Fruit fly (Drosophila melanogaster) whole organism, prepupa: ENCODE data around the gene CG14561.
A peak's percentile ranks its signal among the peaks of the same experiment; 100 is the strongest.

ENCODE experiments used
- Blimp-1 ChIP-seq: fragments of 200-800 bp; sonication (Bioruptor generic); optimal IDR thresholded peaks from 3 replicates; lab custom pipeline; 2017; ENCODE audit warnings: missing biosample characterization, missing genetic modification characterization, mild to moderate bottlenecking, moderate library complexity, missing genetic modification reagents
- CG10631 ChIP-seq: fragments of 200-800 bp; sonication (Bioruptor generic); optimal IDR thresholded peaks from 2 replicates; lab custom pipeline; 2016; ENCODE audit warnings: missing biosample characterization, missing genetic modification characterization
- CG11294 ChIP-seq: fragments of 200-800 bp; sonication (Bioruptor generic); IDR thresholded peaks from 2 replicates; pipeline ENCODE4 v1.3.6; 2022; ENCODE audit warnings: missing biosample characterization, missing genetic modification characterization
- CG1621 ChIP-seq: fragments of 200-800 bp; sonication (Bioruptor generic); optimal IDR thresholded peaks from 3 replicates; lab custom pipeline; 2018; ENCODE audit warnings: missing biosample characterization, mild to moderate bottlenecking, missing genetic modification characterization
- CG16779 ChIP-seq: fragments of 200-800 bp; sonication (Bioruptor generic); optimal IDR thresholded peaks from 3 replicates; lab custom pipeline; 2017; ENCODE audit warnings: missing biosample characterization, mild to moderate bottlenecking, missing genetic modification characterization
- CG3032 ChIP-seq: fragments of 200-800 bp; optimal IDR thresholded peaks from 2 replicates; lab custom pipeline; 2019; ENCODE audit warnings: missing biosample characterization, mild to moderate bottlenecking, missing genetic modification characterization, moderate library complexity
- CG31627 ChIP-seq: fragments of 200-800 bp; sonication (Bioruptor generic); optimal IDR thresholded peaks from 3 replicates; lab custom pipeline; 2016; ENCODE audit warnings: missing biosample characterization, missing genetic modification characterization
- CG32006 ChIP-seq: fragments of 200-800 bp; sonication (Bioruptor generic); optimal IDR thresholded peaks from 3 replicates; lab custom pipeline; 2017; ENCODE audit warnings: missing biosample characterization, mild to moderate bottlenecking, missing genetic modification characterization
- CG34406 ChIP-seq: fragments of 200-800 bp; sonication (Bioruptor generic); optimal IDR thresholded peaks from 3 replicates; lab custom pipeline; 2016; ENCODE audit warnings: missing biosample characterization, missing genetic modification characterization
- CG3919 ChIP-seq: fragments of 200-800 bp; sonication (Bioruptor generic); optimal IDR thresholded peaks from 3 replicates; lab custom pipeline; 2016; ENCODE audit warnings: missing biosample characterization, missing genetic modification characterization
- CG4318 ChIP-seq: fragments of 200-800 bp; sonication (Bioruptor generic); optimal IDR thresholded peaks from 3 replicates; lab custom pipeline; 2017; ENCODE audit warnings: missing biosample characterization, mild to moderate bottlenecking, missing genetic modification characterization
- CG6163 ChIP-seq: fragments of 200-800 bp; sonication (Bioruptor generic); IDR thresholded peaks from 3 replicates; pipeline ENCODE4 v1.3.6; 2022; ENCODE audit warnings: missing biosample characterization, missing genetic modification characterization
- CG6276 ChIP-seq: fragments of 200-800 bp; sonication (Bioruptor generic); optimal IDR thresholded peaks from 2 replicates; lab custom pipeline; 2017; ENCODE audit warnings: missing biosample characterization, mild to moderate bottlenecking, missing genetic modification characterization
- CG6792 ChIP-seq: fragments of 200-800 bp; sonication (Bioruptor generic); optimal IDR thresholded peaks from 3 replicates; lab custom pipeline; 2016; ENCODE audit warnings: missing biosample characterization, missing genetic modification characterization
- CG6854 ChIP-seq: fragments of 200-800 bp; sonication (Bioruptor generic); optimal IDR thresholded peaks from 2 replicates; lab custom pipeline; 2017; ENCODE audit warnings: missing biosample characterization, mild to moderate bottlenecking, missing genetic modification characterization
- CG7368 ChIP-seq: fragments of 200-800 bp; sonication (Bioruptor generic); optimal IDR thresholded peaks from 3 replicates; lab custom pipeline; 2016; ENCODE audit warnings: missing biosample characterization, missing genetic modification characterization
- CG8119 ChIP-seq: fragments of 200-800 bp; sonication (Bioruptor generic); IDR thresholded peaks from 3 replicates; pipeline ENCODE4 v1.3.6; 2022; ENCODE audit warnings: missing biosample characterization, missing genetic modification characterization
- CG8319 ChIP-seq: fragments of 200-800 bp; sonication (Bioruptor generic); optimal IDR thresholded peaks from 3 replicates; lab custom pipeline; 2016; ENCODE audit warnings: missing biosample characterization, missing genetic modification characterization
- CG8632 ChIP-seq: fragments of 200-800 bp; sonication (Bioruptor generic); optimal IDR thresholded peaks from 3 replicates; lab custom pipeline; 2016; ENCODE audit warnings: missing biosample characterization, missing genetic modification characterization
- CG9139 ChIP-seq: fragments of 200-800 bp; sonication (Bioruptor generic); optimal IDR thresholded peaks from 3 replicates; lab custom pipeline; 2017; ENCODE audit warnings: missing biosample characterization, mild to moderate bottlenecking, missing genetic modification characterization
- Eip75B ChIP-seq: fragments of 200-800 bp; sonication (Bioruptor generic); optimal IDR thresholded peaks from 3 replicates; lab custom pipeline; 2016; ENCODE audit warnings: missing biosample characterization, missing genetic modification characterization
- Eip78C ChIP-seq: fragments of 200-800 bp; sonication (Bioruptor generic); peaks from one replicate; lab custom pipeline; 2016; ENCODE audit warnings: missing biosample characterization, missing genetic modification characterization
- Eip93F ChIP-seq: fragments of 200-800 bp; sonication (Bioruptor generic); optimal IDR thresholded peaks from 2 replicates; lab custom pipeline; 2016; ENCODE audit warnings: missing biosample characterization, mild to moderate bottlenecking, missing genetic modification characterization
- Ets21C ChIP-seq: fragments of 200-800 bp; sonication (Bioruptor generic); optimal IDR thresholded peaks from 3 replicates; lab custom pipeline; 2016; ENCODE audit warnings: missing biosample characterization, missing genetic modification characterization
- Ets96B ChIP-seq: fragments of 200-800 bp; optimal IDR thresholded peaks from 2 replicates; lab custom pipeline; 2019; ENCODE audit warnings: missing biosample characterization, mild to moderate bottlenecking, missing genetic modification characterization, moderate library complexity
- Hr38 ChIP-seq: sonication (Bioruptor generic); optimal IDR thresholded peaks from 2 replicates; lab custom pipeline; 2016; ENCODE audit warnings: missing biosample characterization, missing genetic modification characterization
- Hr39 ChIP-seq: fragments of 200-800 bp; sonication (Bioruptor generic); optimal IDR thresholded peaks from 2 replicates; lab custom pipeline; 2016; ENCODE audit warnings: missing biosample characterization, missing genetic modification characterization
- Hr4 ChIP-seq: fragments of 200-800 bp; sonication (Bioruptor generic); optimal IDR thresholded peaks from 3 replicates; lab custom pipeline; 2016; ENCODE audit warnings: missing biosample characterization, missing genetic modification characterization
- Met ChIP-seq: fragments of 200-800 bp; sonication (Bioruptor generic); optimal IDR thresholded peaks from 3 replicates; lab custom pipeline; 2016; ENCODE audit warnings: missing biosample characterization, missing genetic modification characterization
- OdsH ChIP-seq: fragments of 200-800 bp; sonication (Bioruptor generic); optimal IDR thresholded peaks from 3 replicates; lab custom pipeline; 2016; ENCODE audit warnings: missing biosample characterization, missing genetic modification characterization
- Smox ChIP-seq: fragments of 200-800 bp; sonication (Bioruptor generic); optimal IDR thresholded peaks from 3 replicates; lab custom pipeline; 2016; ENCODE audit warnings: missing biosample characterization, missing genetic modification characterization
- Sox14 ChIP-seq: fragments of 200-800 bp; sonication (Bioruptor generic); optimal IDR thresholded peaks from 3 replicates; lab custom pipeline; 2016; ENCODE audit warnings: missing biosample characterization, missing genetic modification characterization
- achi ChIP-seq: fragments of 200-800 bp; sonication (Bioruptor generic); optimal IDR thresholded peaks from 3 replicates; lab custom pipeline; 2016; ENCODE audit warnings: missing biosample characterization, missing genetic modification characterization
- cyc ChIP-seq: fragments of 200-800 bp; sonication (Bioruptor generic); optimal IDR thresholded peaks from 3 replicates; lab custom pipeline; 2016; ENCODE audit warnings: missing biosample characterization, missing genetic modification characterization
- dac ChIP-seq: fragments of 200-800 bp; sonication (Bioruptor generic); optimal IDR thresholded peaks from 2 replicates; lab custom pipeline; 2017; ENCODE audit warnings: missing biosample characterization, mild to moderate bottlenecking, missing genetic modification characterization
- dsx ChIP-seq: fragments of 200-800 bp; optimal IDR thresholded peaks from 3 replicates; lab custom pipeline; 2019; ENCODE audit warnings: missing biosample characterization, mild to moderate bottlenecking, missing genetic modification characterization, moderate library complexity; ENCODE audit not compliant: poor library complexity, severe bottlenecking
- eg ChIP-seq: fragments of 200-800 bp; sonication (Bioruptor generic); IDR thresholded peaks from 3 replicates; pipeline ENCODE4 v1.3.6; 2022; ENCODE audit warnings: missing biosample characterization, missing genetic modification characterization
- esn ChIP-seq: fragments of 200-800 bp; sonication (Bioruptor generic); optimal IDR thresholded peaks from 2 replicates; lab custom pipeline; 2016; ENCODE audit warnings: missing biosample characterization, mild to moderate bottlenecking, missing genetic modification characterization, moderate library complexity
- fd59A ChIP-seq: fragments of 200-800 bp; sonication (Bioruptor generic); optimal IDR thresholded peaks from 2 replicates; lab custom pipeline; 2017; ENCODE audit warnings: missing biosample characterization, mild to moderate bottlenecking, missing genetic modification characterization, missing genetic modification reagents
- fd85E ChIP-seq: fragments of 200-800 bp; sonication (Bioruptor generic); optimal IDR thresholded peaks from 3 replicates; lab custom pipeline; 2016; ENCODE audit warnings: missing biosample characterization, missing genetic modification characterization
- net ChIP-seq: fragments of 200-800 bp; sonication (Bioruptor generic); optimal IDR thresholded peaks from 3 replicates; lab custom pipeline; 2016; ENCODE audit warnings: missing biosample characterization, missing genetic modification characterization
- pdm3 ChIP-seq: fragments of 200-800 bp; sonication (Bioruptor generic); optimal IDR thresholded peaks from 3 replicates; lab custom pipeline; 2016; ENCODE audit warnings: missing biosample characterization, missing genetic modification characterization
- salr ChIP-seq, 2 experiments: fragments of 200-800 bp; sonication (Bioruptor generic); optimal IDR thresholded peaks; 3 replicates each; lab custom pipeline; 2016 to 2018; ENCODE audit warnings: missing biosample characterization in 2 of 2, missing genetic modification characterization in 2 of 2, mild to moderate bottlenecking in 1 of 2
- ss ChIP-seq, 2 experiments: fragments of 200-800 bp; sonication (Bioruptor generic); optimal IDR thresholded peaks; 2 replicates in 1 of 2; 3 replicates in 1 of 2; lab custom pipeline; 2017 to 2018; ENCODE audit warnings: mild to moderate bottlenecking in 2 of 2, missing biosample characterization in 2 of 2, missing genetic modification characterization in 2 of 2, moderate library complexity in 1 of 2
- svp ChIP-seq: fragments of 200-800 bp; sonication (Bioruptor generic); peaks from one replicate; lab custom pipeline; 2016; ENCODE audit warnings: missing biosample characterization, missing genetic modification characterization
- topi ChIP-seq: fragments of 200-800 bp; sonication (Bioruptor generic); optimal IDR thresholded peaks from 3 replicates; lab custom pipeline; 2016; ENCODE audit warnings: missing biosample characterization, missing genetic modification characterization
- vri ChIP-seq: fragments of 200-800 bp; sonication (Bioruptor generic); optimal IDR thresholded peaks from 3 replicates; lab custom pipeline; 2016; ENCODE audit warnings: missing biosample characterization, mild to moderate bottlenecking, missing genetic modification characterization

Gene CG14561

dm6 chr3L:22074347-22074971 is 8.8 kb downstream of the CG14561 start, which contains the start of gene CG7133:
Gene CG7133, minus strand, starts transcription at chr3L:22074523.
- TF ChIP-seq Eip78C, result peak; percentile 63
- TF ChIP-seq CG34406 (GFP tag; lab: Kevin White, UChicago), result no peak
- peak; percentile 30 for TF ChIP-seq CG3919 (GFP tag; lab: Kevin White, UChicago)
- peak; percentile 62 for TF ChIP-seq svp (GFP tag; lab: Kevin White, UChicago)
- TF ChIP-seq dsx, result peak; percentile 44
- no peak for TF ChIP-seq pdm3 (GFP tag; lab: Kevin White, UChicago)
- peak; percentile 32 for TF ChIP-seq Hr39 (GFP tag; lab: Kevin White, UChicago)
- peak; percentile 58 for TF ChIP-seq achi
- TF ChIP-seq CG32006 (GFP tag; lab: Kevin White, UChicago), result no peak
- peak; percentile 14 for TF ChIP-seq Sox14 (GFP tag; lab: Kevin White, UChicago)
- TF ChIP-seq esn, result peak; percentile 19

dm6 chr3L:22075706-22076398 is 10.1 kb downstream of the CG14561 start, which contains the start of the genes CG7130 and RpLP0:
Gene CG7130, minus strand, starts transcription at chr3L:22075756.
Gene RpLP0, plus strand, starts transcription at chr3L:22075867.
- TF ChIP-seq CG3919 (GFP tag; lab: Kevin White, UChicago), result peak; percentile 92
- no peak for TF ChIP-seq Eip93F (GFP tag; lab: Kevin White, UChicago)
- peak; percentile 77 to 88 for TF ChIP-seq ss (GFP tag; optimal IDR thresholded peaks at IDR 0.05; lab: Kevin White, UChicago)
- TF ChIP-seq CG6792, result peak; percentile 77
- TF ChIP-seq CG11294, result no peak
- TF ChIP-seq CG6163, result peak; percentile 90
- TF ChIP-seq CG9139 (GFP tag; lab: Kevin White, UChicago), result peak; percentile 79
- TF ChIP-seq pdm3 (GFP tag; lab: Kevin White, UChicago), result peak; percentile 85
- peak; percentile 81 for TF ChIP-seq Eip75B (GFP tag; lab: Kevin White, UChicago)
- peak; percentile 68 for TF ChIP-seq fd85E (GFP tag; lab: Kevin White, UChicago)
- peak; percentile 44 for TF ChIP-seq CG6276 (GFP tag; lab: Kevin White, UChicago)
- peak; percentile 85 for TF ChIP-seq CG31627 (GFP tag; lab: Kevin White, UChicago)
- TF ChIP-seq CG1621 (tag; lab: Kevin White, UChicago), result peak; percentile 78
- TF ChIP-seq esn, result peak; percentile 91
- TF ChIP-seq OdsH (GFP tag; lab: Kevin White, UChicago), result peak; percentile 85
- peak; percentile 83 for TF ChIP-seq CG34406 (GFP tag; lab: Kevin White, UChicago)
- TF ChIP-seq CG8119 (GFP tag; lab: Robert Waterston, UW), result peak; percentile 38; the same call in 2 of the 3 replicates
- peak; percentile 89 for TF ChIP-seq vri
- peak; percentile 76 for TF ChIP-seq Blimp-1 (GFP tag; lab: Kevin White, UChicago)
- TF ChIP-seq CG4318 (GFP tag; lab: Kevin White, UChicago), result no peak
- TF ChIP-seq CG6854 (GFP tag; lab: Kevin White, UChicago), result peak; percentile 94
- TF ChIP-seq achi, result peak; percentile 84
- TF ChIP-seq CG8319 (GFP tag; lab: Kevin White, UChicago), result peak; percentile 80
- TF ChIP-seq Ets21C (GFP tag; lab: Kevin White, UChicago), result peak; percentile 32
- TF ChIP-seq Met (GFP tag; lab: Kevin White, UChicago), result peak; percentile 90
- peak; percentile 77 for TF ChIP-seq CG16779 (tag; lab: Kevin White, UChicago)
- peak; percentile 73 for TF ChIP-seq CG8632 (GFP tag; lab: Kevin White, UChicago)
- TF ChIP-seq CG3032 (tag; lab: Kevin White, UChicago), result peak; percentile 72
- TF ChIP-seq dsx, result peak; percentile 54
- TF ChIP-seq fd59A, result peak; percentile 70
- TF ChIP-seq eg (GFP tag; lab: Robert Waterston, UW), result peak; percentile 80
- TF ChIP-seq net (GFP tag; lab: Kevin White, UChicago), result peak; percentile 88
- TF ChIP-seq dac (GFP tag; lab: Kevin White, UChicago), result peak; percentile 76
- peak; percentile 77 for TF ChIP-seq Smox
- TF ChIP-seq CG10631, result peak; percentile 68
- TF ChIP-seq salr (GFP tag; optimal IDR thresholded peaks at IDR 0.05; lab: Kevin White, UChicago), result peak in 1 of 2 experiments; percentile 87
- TF ChIP-seq Ets96B (tag; lab: Kevin White, UChicago), result peak; percentile 43
- no peak for TF ChIP-seq Hr38 (GFP tag; lab: Kevin White, UChicago)
- TF ChIP-seq CG7368 (GFP tag; lab: Kevin White, UChicago), result peak; percentile 84
- peak; percentile 89 for TF ChIP-seq topi
- peak; percentile 45 for TF ChIP-seq Hr4 (GFP tag; lab: Kevin White, UChicago)
- peak; percentile 88 for TF ChIP-seq cyc
